Worm (Caenorhabditis elegans) whole organism, late embryonic: ENCODE results near the gene str-207.

Experiments
- C08G9.2 ChIP-seq: sonication (generic microtip); optimal IDR thresholded peaks from 2 replicates; lab custom pipeline; 2016; ENCODE audit warnings: mild to moderate bottlenecking, missing genetic modification characterization, moderate library complexity, missing compliant biosample characterization
- F13H6.1 ChIP-seq: sonication (generic microtip); optimal IDR thresholded peaks from 2 replicates; lab custom pipeline; 2016; ENCODE audit warnings: missing genetic modification characterization, missing compliant biosample characterization
- K02D7.2 ChIP-seq: sonication (generic microtip); optimal IDR thresholded peaks from 2 replicates; lab custom pipeline; 2017; ENCODE audit warnings: mild to moderate bottlenecking, missing genetic modification characterization, missing compliant biosample characterization
- Y22D7AL.16 ChIP-seq: sonication (generic microtip); optimal IDR thresholded peaks from 2 replicates; lab custom pipeline; 2016; ENCODE audit warnings: missing genetic modification characterization, missing compliant biosample characterization
- ama-1 ChIP-seq: fragments of 150-350 bp; optimal IDR thresholded peaks from 2 replicates; lab custom pipeline; 2014
- ceh-14 ChIP-seq: sonication (generic microtip); optimal IDR thresholded peaks from 2 replicates; lab custom pipeline; 2016; ENCODE audit warnings: missing genotype, missing genetic modification characterization, missing compliant biosample characterization
- ceh-19 ChIP-seq: fragments of 200-800 bp; sonication (Bioruptor generic); optimal IDR thresholded peaks from 2 replicates; lab custom pipeline; 2018; ENCODE audit warnings: mild to moderate bottlenecking, missing genetic modification characterization, missing compliant biosample characterization
- ceh-2 ChIP-seq: sonication (generic microtip); optimal IDR thresholded peaks from 2 replicates; lab custom pipeline; 2016; ENCODE audit warnings: missing genotype, missing genetic modification characterization, missing compliant biosample characterization
- ceh-24 ChIP-seq: sonication (generic microtip); optimal IDR thresholded peaks from 2 replicates; lab custom pipeline; 2016; ENCODE audit warnings: mild to moderate bottlenecking, missing genetic modification characterization, missing compliant biosample characterization
- ceh-31 ChIP-seq: sonication (generic microtip); optimal IDR thresholded peaks from 2 replicates; lab custom pipeline; 2016; ENCODE audit warnings: missing genetic modification characterization, missing compliant biosample characterization
- ceh-45 ChIP-seq: fragments of 200-800 bp; sonication (Bioruptor generic); IDR thresholded peaks from 2 replicates; pipeline ENCODE4 v1.3.6; 2022; ENCODE audit warnings: missing genetic modification reagents, missing genetic modification characterization, missing compliant biosample characterization
- ceh-48 ChIP-seq: sonication (generic microtip); optimal IDR thresholded peaks from 2 replicates; lab custom pipeline; 2016; ENCODE audit warnings: missing genetic modification characterization, inconsistent platforms, missing compliant biosample characterization
- ceh-6 ChIP-seq: fragments of 200-800 bp; sonication (Bioruptor generic); optimal IDR thresholded peaks from 2 replicates; lab custom pipeline; 2018; ENCODE audit warnings: mild to moderate bottlenecking, missing genetic modification characterization, missing compliant biosample characterization
- dmd-4 ChIP-seq: sonication (generic microtip); optimal IDR thresholded peaks from 2 replicates; lab custom pipeline; 2016; ENCODE audit warnings: borderline replicate concordance, missing genetic modification characterization, missing compliant biosample characterization
- elt-4 ChIP-seq: sonication (generic microtip); optimal IDR thresholded peaks from 2 replicates; lab custom pipeline; 2016; ENCODE audit warnings: missing genetic modification characterization, missing compliant biosample characterization
- ets-4 ChIP-seq: sonication (generic microtip); optimal IDR thresholded peaks from 2 replicates; lab custom pipeline; 2016; ENCODE audit warnings: missing genetic modification characterization, missing compliant biosample characterization
- fax-1 ChIP-seq: sonication (generic microtip); optimal IDR thresholded peaks from 2 replicates; lab custom pipeline; 2016; ENCODE audit warnings: missing genotype, missing genetic modification characterization, missing compliant biosample characterization
- fkh-10 ChIP-seq: fragments of 150-350 bp; optimal IDR thresholded peaks from 2 replicates; lab custom pipeline; 2014; ENCODE audit warnings: missing biosample characterization, missing genetic modification reagents, missing genetic modification characterization
- fkh-6 ChIP-seq: sonication (generic microtip); optimal IDR thresholded peaks from 2 replicates; lab custom pipeline; 2016; ENCODE audit warnings: missing genetic modification characterization, missing compliant biosample characterization
- gmeb-2 ChIP-seq: sonication (generic microtip); optimal IDR thresholded peaks from 2 replicates; lab custom pipeline; 2016; ENCODE audit warnings: missing genetic modification characterization, inconsistent platforms, missing compliant biosample characterization
- hlh-13 ChIP-seq: fragments of 200-800 bp; sonication (Bioruptor generic); optimal IDR thresholded peaks from 2 replicates; lab custom pipeline; 2018; ENCODE audit warnings: mild to moderate bottlenecking, missing genetic modification characterization, missing compliant biosample characterization
- hlh-15 ChIP-seq: sonication (generic microtip); optimal IDR thresholded peaks from 2 replicates; lab custom pipeline; 2016; ENCODE audit warnings: missing genetic modification characterization, missing compliant biosample characterization
- hlh-30 ChIP-seq: sonication (generic microtip); optimal IDR thresholded peaks from 2 replicates; lab custom pipeline; 2017; ENCODE audit warnings: antibody characterized with exemption, missing genetic modification characterization, missing compliant biosample characterization; ENCODE audit not compliant: insufficient read depth
- hlh-6 ChIP-seq: sonication (generic microtip); optimal IDR thresholded peaks from 2 replicates; lab custom pipeline; 2016; ENCODE audit warnings: missing genotype, missing genetic modification characterization, missing compliant biosample characterization
- lim-6 ChIP-seq: sonication (generic microtip); optimal IDR thresholded peaks from 2 replicates; lab custom pipeline; 2016; ENCODE audit warnings: missing genetic modification characterization, missing compliant biosample characterization
- madf-2 ChIP-seq: sonication (generic microtip); optimal IDR thresholded peaks from 2 replicates; lab custom pipeline; 2017; ENCODE audit warnings: missing genetic modification characterization, missing compliant biosample characterization
- mec-3 ChIP-seq: sonication (generic microtip); optimal IDR thresholded peaks from 2 replicates; lab custom pipeline; 2016; ENCODE audit warnings: borderline replicate concordance, missing genetic modification characterization, missing compliant biosample characterization
- nfya-1 ChIP-seq: sonication (generic microtip); optimal IDR thresholded peaks from 2 replicates; lab custom pipeline; 2017; ENCODE audit warnings: missing genetic modification characterization, mild to moderate bottlenecking, missing compliant biosample characterization, antibody characterized with exemption, moderate library complexity
- nhr-11 ChIP-seq: fragments of 150-350 bp; optimal IDR thresholded peaks from 2 replicates; lab custom pipeline; 2014; ENCODE audit warnings: missing biosample characterization, missing genetic modification characterization
- nhr-232 ChIP-seq: sonication (generic microtip); optimal IDR thresholded peaks from 2 replicates; lab custom pipeline; 2016; ENCODE audit warnings: missing genetic modification characterization, missing compliant biosample characterization
- npax-4 ChIP-seq: sonication (generic microtip); optimal IDR thresholded peaks from 2 replicates; lab custom pipeline; 2016; ENCODE audit warnings: missing genetic modification characterization, missing compliant biosample characterization
- odd-2 ChIP-seq: sonication (generic microtip); optimal IDR thresholded peaks from 2 replicates; lab custom pipeline; 2017; ENCODE audit warnings: antibody characterized with exemption, mild to moderate bottlenecking, missing genetic modification characterization, missing compliant biosample characterization
- pag-3 ChIP-seq: sonication (generic microtip); optimal IDR thresholded peaks from 2 replicates; lab custom pipeline; 2016; ENCODE audit warnings: missing compliant biosample characterization, missing genetic modification characterization, borderline replicate concordance
- pat-9 ChIP-seq: fragments of 200-800 bp; sonication (Bioruptor generic); optimal IDR thresholded peaks from 2 replicates; lab custom pipeline; 2018; ENCODE audit warnings: mild to moderate bottlenecking, missing genetic modification characterization, moderate library complexity, missing compliant biosample characterization
- pha-2 ChIP-seq: sonication (generic microtip); optimal IDR thresholded peaks from 2 replicates; lab custom pipeline; 2017; ENCODE audit warnings: mild to moderate bottlenecking, missing genetic modification characterization, missing compliant biosample characterization
- pha-4 ChIP-seq: fragments of 150-350 bp; optimal IDR thresholded peaks from 2 replicates; lab custom pipeline; 2018; ENCODE audit warnings: missing biosample characterization, missing genetic modification reagents, missing genetic modification characterization
- pqm-1 ChIP-seq: sonication (generic microtip); optimal IDR thresholded peaks from 2 replicates; lab custom pipeline; 2016; ENCODE audit warnings: missing genetic modification characterization, missing compliant biosample characterization
- pros-1 ChIP-seq: fragments of 150-350 bp; optimal IDR thresholded peaks from 2 replicates; lab custom pipeline; 2014; ENCODE audit warnings: missing biosample characterization, missing genetic modification reagents, missing genetic modification characterization
- ref-2 ChIP-seq: sonication (generic microtip); optimal IDR thresholded peaks from 2 replicates; lab custom pipeline; 2016; ENCODE audit warnings: missing genetic modification characterization, missing compliant biosample characterization
- sox-2 ChIP-seq: fragments of 200-800 bp; sonication (Bioruptor generic); IDR thresholded peaks from 2 replicates; pipeline ENCODE4 v1.3.6; 2022; ENCODE audit warnings: missing genetic modification reagents, missing genetic modification characterization, missing compliant biosample characterization
- syd-9 ChIP-seq: sonication (generic microtip); optimal IDR thresholded peaks from 2 replicates; lab custom pipeline; 2016; ENCODE audit warnings: mild to moderate bottlenecking, missing genetic modification characterization, moderate library complexity, missing compliant biosample characterization
- tbx-2 ChIP-seq: sonication (generic microtip); optimal IDR thresholded peaks from 2 replicates; lab custom pipeline; 2016; ENCODE audit warnings: missing genetic modification characterization, missing compliant biosample characterization
- unc-3 ChIP-seq, 2 experiments: fragments of 200-800 bp in 1 of 2; sonication (Bioruptor generic) in 1 of 2; sonication (generic microtip) in 1 of 2; conservative IDR thresholded peaks in 1 of 2; optimal IDR thresholded peaks in 1 of 2; 2 replicates each; pipeline versions ENCODE4 v1.3.6 to Lab custom; 2016 to 2022; ENCODE audit warnings: missing compliant biosample characterization in 2 of 2, missing genetic modification characterization in 2 of 2, missing genetic modification reagents in 1 of 2
- unc-42 ChIP-seq: sonication (generic microtip); optimal IDR thresholded peaks from 2 replicates; lab custom pipeline; 2016; ENCODE audit warnings: missing genotype, missing genetic modification characterization, missing compliant biosample characterization
- unc-55 ChIP-seq: sonication (generic microtip); optimal IDR thresholded peaks from 2 replicates; lab custom pipeline; 2017; ENCODE audit warnings: missing biosample characterization, missing genetic modification reagents, missing genetic modification characterization

str-207 gene

ce11 chrV:4960686-4961085 lies 9.2 kb downstream of the str-207 start:
- TF ChIP-seq hlh-6 (tag; lab: Kevin White, UChicago) (no peak), fax-1 (tag; lab: Kevin White, UChicago) (no peak), nhr-11 (tag; lab: Kevin White, UChicago) (no peak)
- TF ChIP-seq, all 69 proteins: peak for 0

DNA sequence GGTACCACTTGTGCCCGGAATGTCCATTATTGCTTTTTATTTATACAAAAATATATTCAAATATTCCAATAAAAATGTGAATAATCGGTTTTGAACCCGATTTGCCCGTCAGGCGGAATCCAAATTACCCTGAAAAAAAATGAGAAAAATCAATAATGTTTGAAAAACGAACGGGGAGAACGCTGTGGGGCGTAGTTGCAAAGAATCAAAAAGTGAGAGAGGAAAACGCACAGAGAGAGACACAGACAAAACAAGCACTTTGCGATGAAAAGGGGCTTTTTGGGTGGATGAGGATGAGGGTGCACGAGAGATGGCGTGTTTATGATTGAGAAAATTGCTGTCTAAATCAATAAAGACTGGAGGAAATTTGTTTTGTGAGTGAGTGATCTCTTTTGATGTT lies 11.4 kb downstream of the str-207 start, which contains the start of gene tam-1:
Gene tam-1, minus strand, starts transcription at position 135 of the 400 bp plus-strand sequence.
- TF ChIP-seq madf-2 (no peak), nfya-1 (tag; lab: Kevin White, UChicago) (peak; percentile 14), fkh-10 (GFP tag; lab: Kevin White, UChicago) (no peak), ceh-19 (GFP tag; lab: Kevin White, UChicago) (no peak), elt-4 (tag; lab: Kevin White, UChicago) (no peak), unc-42 (tag; lab: Kevin White, UChicago) (peak; percentile 33), hlh-13 (no peak), pros-1 (tag; lab: Kevin White, UChicago) (no peak), unc-55 (GFP tag; lab: Kevin White, UChicago) (peak; percentile 13), fkh-6 (tag; lab: Kevin White, UChicago) (no peak), ceh-24 (tag; lab: Kevin White, UChicago) (no peak), odd-2 (tag; lab: Kevin White, UChicago) (no peak), ref-2 (no peak), ceh-48 (tag; lab: Kevin White, UChicago) (peak; percentile 27)

- no peak for TF ChIP-seq fax-1 (tag; lab: Kevin White, UChicago)
- TF ChIP-seq K02D7.2 (tag; lab: Kevin White, UChicago): no peak
- no peak for TF ChIP-seq odd-2 (tag; lab: Kevin White, UChicago)
- no peak for TF ChIP-seq pqm-1
- TF ChIP-seq C08G9.2 (tag; lab: Kevin White, UChicago): no peak
- TF ChIP-seq nhr-11 (tag; lab: Kevin White, UChicago): no peak
- TF ChIP-seq tbx-2 (tag; lab: Kevin White, UChicago): no peak
- no peak for TF ChIP-seq ceh-2 (tag; lab: Kevin White, UChicago)
- no peak for TF ChIP-seq fkh-6 (tag; lab: Kevin White, UChicago)
Measured at ce11 chrV:4963606-4964005, 12.1 kb downstream of the str-207 start.

- no peak for TF ChIP-seq ceh-14
- peak; percentile 21 for TF ChIP-seq pat-9 (tag; lab: Kevin White, UChicago)
- TF ChIP-seq hlh-15 (tag; lab: Kevin White, UChicago): no peak
- no peak for TF ChIP-seq nhr-232 (tag; lab: Kevin White, UChicago)
- TF ChIP-seq ama-1 (lab: Kevin White, UChicago): no peak
- TF ChIP-seq unc-42 (tag; lab: Kevin White, UChicago): peak; percentile 70
- TF ChIP-seq pha-4 (tag; lab: Kevin White, UChicago): no peak
- TF ChIP-seq ceh-31 (tag; lab: Kevin White, UChicago): peak; percentile 57
- no peak for TF ChIP-seq syd-9
- TF ChIP-seq odd-2 (tag; lab: Kevin White, UChicago): no peak
- no peak for TF ChIP-seq unc-3 (GFP tag; conservative IDR thresholded peaks at IDR 0.05; lab: Robert Waterston, UW)
- peak; percentile 20 for TF ChIP-seq unc-3 (tag; optimal IDR thresholded peaks at IDR 0.05; lab: Kevin White, UChicago)
- no peak for TF ChIP-seq lim-6 (tag; lab: Kevin White, UChicago)
- TF ChIP-seq npax-4: no peak
- TF ChIP-seq mec-3 (tag; lab: Kevin White, UChicago): no peak
- TF ChIP-seq pha-2 (tag; lab: Kevin White, UChicago): peak; percentile 13
- TF ChIP-seq hlh-13: no peak
- no peak for TF ChIP-seq ets-4
- no peak for TF ChIP-seq ceh-6 (GFP tag; lab: Kevin White, UChicago)
- peak; percentile 7 for TF ChIP-seq hlh-30 (tag; lab: Kevin White, UChicago)
- no peak for TF ChIP-seq Y22D7AL.16 (tag; lab: Kevin White, UChicago)
- TF ChIP-seq unc-55 (GFP tag; lab: Kevin White, UChicago): peak; percentile 81
- no peak for TF ChIP-seq pag-3 (tag; lab: Kevin White, UChicago)
- no peak for TF ChIP-seq fkh-10 (GFP tag; lab: Kevin White, UChicago)
- no peak for TF ChIP-seq ceh-45
- TF ChIP-seq F13H6.1 (tag; lab: Kevin White, UChicago): no peak
- no peak for TF ChIP-seq sox-2 (GFP tag; lab: Robert Waterston, UW)
- TF ChIP-seq gmeb-2: no peak
- TF ChIP-seq dmd-4: no peak
- no peak for TF ChIP-seq pros-1 (tag; lab: Kevin White, UChicago)
- peak; percentile 65 for TF ChIP-seq nfya-1 (tag; lab: Kevin White, UChicago)
Measured at ce11 chrV:4964020-4964635, 12.6 kb downstream of the str-207 start.
